Worm (Caenorhabditis elegans): Measurements from ENCODE around the gene W04G3.10.

The W04G3.10 gene

ce11 chrX:11034430-11035117 is 43.5 kb downstream of the W04G3.10 start (continued):
- no peak for TF ChIP-seq zip-4 (GFP tag; optimal IDR thresholded peaks at IDR 0.05)
- no peak for TF ChIP-seq pqm-1 (tag; optimal IDR thresholded peaks at IDR 0.05)
- TF ChIP-seq egl-13 (tag; optimal IDR thresholded peaks at IDR 0.05), result no peak
- peak; percentile 27 for TF ChIP-seq fkh-8 (tag; optimal IDR thresholded peaks at IDR 0.05)
- peak; percentile 6 for TF ChIP-seq dsc-1 (tag; optimal IDR thresholded peaks at IDR 0.05)
- peak; percentile 35 for TF ChIP-seq nhr-71 (tag; optimal IDR thresholded peaks at IDR 0.05)
- TF ChIP-seq ztf-4 (tag; optimal IDR thresholded peaks at IDR 0.05), result no peak
- peak in 1 of 2 experiments; percentile 19 for TF ChIP-seq lsy-2 (tag; optimal IDR thresholded peaks at IDR 0.05)
- TF ChIP-seq rnt-1 (tag; optimal IDR thresholded peaks at IDR 0.05), result peak; percentile 18
- TF ChIP-seq alr-1 (tag; optimal IDR thresholded peaks at IDR 0.05; ENCODE audit: borderline replicate concordance), result no peak
- no peak for TF ChIP-seq nhr-19 (GFP tag; conservative IDR thresholded peaks at IDR 0.05)
- no peak for TF ChIP-seq ceh-88 (GFP tag; IDR thresholded peaks at IDR 0.05)
- TF ChIP-seq C16A3.4 (tag; optimal IDR thresholded peaks at IDR 0.05), result no peak
- TF ChIP-seq nhr-20 (tag; optimal IDR thresholded peaks at IDR 0.05), result peak; percentile 4

ce11 chrX:11033952-11034287 is 44.1 kb downstream of the W04G3.10 start:
- peak; percentile 63 for TF ChIP-seq dsc-1 (tag; optimal IDR thresholded peaks at IDR 0.05)
- TF ChIP-seq nhr-77 (tag; optimal IDR thresholded peaks at IDR 0.05), result no peak

DNA sequence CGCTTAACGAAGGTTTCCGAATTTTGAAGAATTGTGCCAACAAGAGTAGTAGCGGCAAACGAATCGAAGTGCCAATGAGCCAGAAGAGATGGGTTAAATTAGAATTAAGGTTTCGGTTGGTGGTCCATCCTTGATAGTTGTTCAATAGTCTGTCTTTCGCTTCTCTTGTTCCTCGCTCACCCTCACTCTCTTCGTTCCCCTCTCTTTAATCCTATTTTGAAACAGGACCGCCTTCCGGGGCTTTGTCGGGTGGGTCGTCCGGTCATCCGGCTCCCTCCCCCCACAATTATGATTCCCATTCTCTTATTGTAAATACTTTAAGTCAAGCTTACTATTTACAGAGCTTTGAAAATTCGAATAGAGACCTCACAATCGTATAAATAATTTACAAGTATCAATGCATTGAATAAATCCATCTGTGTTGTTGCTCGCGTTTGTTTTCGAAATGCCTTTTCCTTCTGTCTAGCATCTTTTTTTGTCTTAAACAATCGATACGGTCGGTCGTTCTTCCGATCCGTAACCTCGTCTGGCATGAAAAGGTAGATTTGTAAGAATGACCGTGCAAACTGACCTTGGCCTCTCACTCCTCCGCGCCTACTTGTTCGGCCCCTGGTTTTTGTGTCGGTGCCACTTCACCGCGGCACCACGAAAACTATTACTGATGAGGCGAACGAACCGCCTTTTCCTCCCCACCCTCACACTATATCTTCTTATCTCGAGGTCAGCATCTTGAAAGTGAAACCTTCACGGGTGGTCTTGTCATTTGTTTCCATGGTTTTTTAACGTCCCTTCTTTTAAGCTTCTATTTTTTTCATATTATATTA is 44.7 kb downstream of the W04G3.10 start:
- TF ChIP-seq nhr-85 (tag) (peak; percentile 76), lin-14 (GFP tag; optimal IDR thresholded peaks at IDR 0.05) (peak; percentile 32), zag-1 (tag; optimal IDR thresholded peaks at IDR 0.05) (no peak), efl-1 (optimal IDR thresholded peaks at IDR 0.05) (no peak), efl-1 (GFP tag; optimal IDR thresholded peaks at IDR 0.05 in 1 of 2) (peak in 1 of 2 experiments; percentile 54), blmp-1 (tag; optimal IDR thresholded peaks at IDR 0.05) (peak; percentile 91), unc-98 (GFP tag; IDR thresholded peaks at IDR 0.05) (no peak)

ce11 chrX:11032412-11032811 is 45.6 kb downstream of the W04G3.10 start:
- TF ChIP-seq elt-3 (tag; optimal IDR thresholded peaks at IDR 0.05) (peak in 4 of 6 experiments; percentile 85 to 91 (median 90)), jun-1 (tag; optimal IDR thresholded peaks at IDR 0.05) (no peak), dsc-1 (tag; optimal IDR thresholded peaks at IDR 0.05) (peak; percentile 24), unc-62 (GFP tag; optimal IDR thresholded peaks at IDR 0.05) (no peak), nhr-76 (tag; optimal IDR thresholded peaks at IDR 0.05) (no peak), unc-86 (tag; optimal IDR thresholded peaks at IDR 0.05) (no peak), dpl-1 (GFP tag; optimal IDR thresholded peaks at IDR 0.05) (no peak), hpl-2 (GFP tag; optimal IDR thresholded peaks at IDR 0.05) (no peak), mdl-1 (tag; optimal IDR thresholded peaks at IDR 0.05) (no peak), nhr-85 (tag) (peak; percentile 32), rnt-1 (tag; optimal IDR thresholded peaks at IDR 0.05) (peak; percentile 30), nhr-71 (tag; optimal IDR thresholded peaks at IDR 0.05) (no peak)

DNA sequence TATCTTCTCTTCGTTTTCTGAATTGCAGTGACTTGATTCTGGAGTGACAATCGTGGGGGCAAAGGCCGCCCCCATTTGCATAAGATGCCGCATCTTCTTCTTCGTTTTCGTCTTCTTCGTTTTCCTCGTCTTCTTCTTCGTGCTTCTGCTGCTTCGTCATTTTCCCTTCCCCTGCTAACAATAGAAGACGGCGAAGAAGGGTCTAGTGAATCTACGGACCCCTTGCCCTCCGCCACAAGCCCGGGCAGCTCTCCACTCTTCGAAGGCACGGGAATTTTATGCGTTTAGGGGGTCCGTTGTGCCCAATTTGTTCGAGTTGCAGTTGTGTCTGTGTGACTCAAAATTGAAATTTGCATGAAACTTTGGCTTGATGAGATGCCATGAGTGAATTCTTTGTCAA is 46.2 kb downstream of the W04G3.10 start:
- TF ChIP-seq ceh-63 (GFP tag; optimal IDR thresholded peaks at IDR 0.05), result peak; percentile 2
- TF ChIP-seq efl-1 (optimal IDR thresholded peaks at IDR 0.05), result no peak
- peak in 1 of 2 experiments; percentile 0 for TF ChIP-seq efl-1 (GFP tag; optimal IDR thresholded peaks at IDR 0.05 in 1 of 2)
- TF ChIP-seq ztf-4 (tag; optimal IDR thresholded peaks at IDR 0.05), result no peak
- TF ChIP-seq nhr-237 (tag; optimal IDR thresholded peaks at IDR 0.05), result no peak
- no peak for TF ChIP-seq jun-1 (tag; optimal IDR thresholded peaks at IDR 0.05)
- TF ChIP-seq fkh-8 (tag; optimal IDR thresholded peaks at IDR 0.05), result no peak
- TF ChIP-seq lin-14 (GFP tag; optimal IDR thresholded peaks at IDR 0.05), result peak; percentile 10
- TF ChIP-seq ces-1 (GFP tag; optimal IDR thresholded peaks at IDR 0.05), result no peak
- TF ChIP-seq blmp-1 (tag; optimal IDR thresholded peaks at IDR 0.05), result no peak
- TF ChIP-seq mab-9 (GFP tag; IDR thresholded peaks at IDR 0.05), result no peak
- no peak for TF ChIP-seq nhr-85 (tag)
- no peak for TF ChIP-seq nhr-76 (tag; optimal IDR thresholded peaks at IDR 0.05)
- peak in 1 of 3 experiments; percentile 5 for TF ChIP-seq ceh-82 (tag; optimal IDR thresholded peaks at IDR 0.05)

All from whole organism, L1 larva.